Fruit fly (Drosophila melanogaster) whole organism, embryonic: ENCODE data around the gene CG7879.

ENCODE experiments used
- CG10267 ChIP-seq: fragments of 200-800 bp; sonication (Bioruptor generic); optimal IDR thresholded peaks from 2 replicates; lab custom pipeline; 2018; ENCODE audit warnings: missing biosample characterization, mild to moderate bottlenecking, missing genetic modification characterization, moderate library complexity
- CG10431 ChIP-seq: fragments of 200-800 bp; sonication (Bioruptor generic); optimal IDR thresholded peaks from 3 replicates; lab custom pipeline; 2018; ENCODE audit warnings: missing biosample characterization, mild to moderate bottlenecking, missing genetic modification characterization
- CG13894 ChIP-seq: fragments of 200-800 bp; sonication (Bioruptor generic); optimal IDR thresholded peaks from 3 replicates; lab custom pipeline; 2018; ENCODE audit warnings: missing biosample characterization, mild to moderate bottlenecking, missing genetic modification characterization, moderate library complexity
- CG14014 ChIP-seq: fragments of 200-800 bp; sonication (Bioruptor generic); IDR thresholded peaks from 2 replicates; pipeline ENCODE4 v1.3.6; 2022; ENCODE audit warnings: missing biosample characterization, missing genetic modification characterization
- CG14860 ChIP-seq: fragments of 200-800 bp; sonication (Bioruptor generic); IDR thresholded peaks from 3 replicates; pipeline ENCODE4 v1.3.6; 2022; ENCODE audit warnings: missing biosample characterization, missing genetic modification characterization; ENCODE audit not compliant: partially characterized antibody
- CG15479 ChIP-seq: fragments of 200-800 bp; sonication (Bioruptor generic); optimal IDR thresholded peaks from 3 replicates; lab custom pipeline; 2019; ENCODE audit warnings: missing biosample characterization, mild to moderate bottlenecking, missing genetic modification characterization, moderate library complexity
- CG18764 ChIP-seq: fragments of 200-800 bp; sonication (Bioruptor generic); optimal IDR thresholded peaks from 3 replicates; lab custom pipeline; 2016; ENCODE audit warnings: missing biosample characterization, missing genetic modification characterization
- CG2678 ChIP-seq: fragments of 200-800 bp; sonication (Bioruptor generic); optimal IDR thresholded peaks from 3 replicates; lab custom pipeline; 2019; ENCODE audit warnings: missing biosample characterization, mild to moderate bottlenecking, missing genetic modification characterization, moderate library complexity
- CG30020 ChIP-seq: fragments of 200-800 bp; optimal IDR thresholded peaks from 2 replicates; lab custom pipeline; 2019; ENCODE audit warnings: missing biosample characterization, mild to moderate bottlenecking, missing genetic modification characterization, moderate library complexity
- CG3163 ChIP-seq: fragments of 200-800 bp; sonication (Bioruptor generic); optimal IDR thresholded peaks from 3 replicates; lab custom pipeline; 2016; ENCODE audit warnings: missing biosample characterization, missing genetic modification characterization
- CG3281 ChIP-seq: fragments of 200-800 bp; sonication (Bioruptor generic); optimal IDR thresholded peaks from 3 replicates; lab custom pipeline; 2017; ENCODE audit warnings: missing biosample characterization, mild to moderate bottlenecking, missing genetic modification characterization
- CG33557 ChIP-seq: fragments of 200-800 bp; sonication (Bioruptor generic); optimal IDR thresholded peaks from 2 replicates; lab custom pipeline; 2019; ENCODE audit warnings: missing biosample characterization, mild to moderate bottlenecking, missing genetic modification characterization, moderate library complexity
- CG6791 ChIP-seq: fragments of 200-800 bp; sonication (Bioruptor generic); IDR thresholded peaks from 3 replicates; pipeline ENCODE4 v1.3.6; 2022; ENCODE audit warnings: missing biosample characterization, missing genetic modification characterization; ENCODE audit not compliant: partially characterized antibody
- CG7556 ChIP-seq: fragments of 200-800 bp; sonication (Bioruptor generic); optimal IDR thresholded peaks from 2 replicates; lab custom pipeline; 2017; ENCODE audit warnings: missing biosample characterization, mild to moderate bottlenecking, missing genetic modification characterization
- CG7987 ChIP-seq: fragments of 200-800 bp; sonication (Bioruptor generic); optimal IDR thresholded peaks from 2 replicates; lab custom pipeline; 2018; ENCODE audit warnings: missing biosample characterization, mild to moderate bottlenecking, missing genetic modification characterization, moderate library complexity
- CG8359 ChIP-seq: fragments of 200-800 bp; sonication (Bioruptor generic); optimal IDR thresholded peaks from 2 replicates; lab custom pipeline; 2017; ENCODE audit warnings: missing biosample characterization, mild to moderate bottlenecking, missing genetic modification characterization, borderline replicate concordance
- CG8924 ChIP-seq: fragments of 200-800 bp; optimal IDR thresholded peaks from 3 replicates; lab custom pipeline; 2019; ENCODE audit warnings: missing biosample characterization, mild to moderate bottlenecking, missing genetic modification characterization, moderate library complexity
- CG9727 ChIP-seq: fragments of 200-800 bp; sonication (Bioruptor generic); optimal IDR thresholded peaks from 3 replicates; lab custom pipeline; 2017; ENCODE audit warnings: missing biosample characterization, mild to moderate bottlenecking, missing genetic modification characterization
- CTCF ChIP-seq: fragments of 200-800 bp; sonication (Bioruptor generic); optimal IDR thresholded peaks from 2 replicates; lab custom pipeline; 2017; ENCODE audit warnings: missing biosample characterization, mild to moderate bottlenecking, missing genetic modification characterization, moderate library complexity
- Eip74EF ChIP-seq, 2 experiments: fragments of 200-800 bp in 1 of 2; fragments of >200 bp in 1 of 2; sonication (Bioruptor generic) in 1 of 2; optimal IDR thresholded peaks; 2 replicates each; lab custom pipeline; 2017 to 2019; ENCODE audit warnings: missing biosample characterization in 2 of 2, missing genetic modification characterization in 2 of 2, mild to moderate bottlenecking in 1 of 2, moderate library complexity in 1 of 2
- Lhr ChIP-seq: fragments of 200-800 bp; sonication (Bioruptor generic); optimal IDR thresholded peaks from 3 replicates; lab custom pipeline; 2017; ENCODE audit warnings: mild to moderate bottlenecking, missing biosample characterization, missing genetic modification reagents, missing genetic modification characterization
- NC2α ChIP-seq: fragments of 200-800 bp; sonication (Bioruptor generic); optimal IDR thresholded peaks from 2 replicates; lab custom pipeline; 2016; ENCODE audit warnings: missing biosample characterization, missing genetic modification characterization
- Opbp ChIP-seq: fragments of 200-800 bp; sonication (Bioruptor generic); IDR thresholded peaks from 3 replicates; pipeline ENCODE4 v1.3.6; 2022; ENCODE audit warnings: missing biosample characterization, missing genetic modification characterization; ENCODE audit not compliant: partially characterized antibody
- Ptx1 ChIP-seq: fragments of 200-800 bp; sonication (Bioruptor generic); IDR thresholded peaks from 2 replicates; pipeline ENCODE4 v1.3.6; 2022; ENCODE audit warnings: missing biosample characterization, missing genetic modification characterization
- Side ChIP-seq: fragments of 200-800 bp; sonication (Bioruptor generic); optimal IDR thresholded peaks from 2 replicates; lab custom pipeline; 2016; ENCODE audit warnings: missing biosample characterization, missing genetic modification characterization
- Six4 ChIP-seq: fragments of 200-800 bp; sonication (Bioruptor generic); optimal IDR thresholded peaks from 2 replicates; lab custom pipeline; 2016; ENCODE audit warnings: missing biosample characterization, missing genetic modification characterization
- bab2 ChIP-seq: fragments of 200-800 bp; sonication (Bioruptor generic); optimal IDR thresholded peaks from 2 replicates; lab custom pipeline; 2016; ENCODE audit warnings: missing biosample characterization, missing genetic modification characterization
- cad ChIP-seq: fragments of >200 bp; optimal IDR thresholded peaks from 2 replicates; lab custom pipeline; 2017; ENCODE audit warnings: missing biosample characterization, missing genetic modification characterization
- caup ChIP-seq: fragments of 200-800 bp; sonication (Bioruptor generic); optimal IDR thresholded peaks from 3 replicates; lab custom pipeline; 2017; ENCODE audit warnings: missing biosample characterization, mild to moderate bottlenecking, missing genetic modification characterization, moderate library complexity; ENCODE audit not compliant: severe bottlenecking
- chif ChIP-seq, 2 experiments: fragments of 200-800 bp; sonication (Bioruptor generic); optimal IDR thresholded peaks; 3 replicates each; lab custom pipeline; 2016; ENCODE audit warnings: missing biosample characterization in 2 of 2, missing genetic modification characterization in 2 of 2
- corto ChIP-seq: fragments of 200-800 bp; sonication (Bioruptor generic); optimal IDR thresholded peaks from 2 replicates; lab custom pipeline; 2016; ENCODE audit warnings: missing biosample characterization, mild to moderate bottlenecking, missing genetic modification characterization, moderate library complexity
- danr ChIP-seq: fragments of 200-800 bp; sonication (Bioruptor generic); IDR thresholded peaks from 2 replicates; pipeline ENCODE4 v1.3.6; 2022; ENCODE audit warnings: missing biosample characterization, missing genetic modification characterization
- dpn ChIP-seq, 2 experiments: fragments of 200-800 bp; sonication (Bioruptor generic); optimal IDR thresholded peaks; 3 replicates each; lab custom pipeline; 2016; ENCODE audit warnings: missing biosample characterization in 2 of 2, missing genetic modification characterization in 2 of 2
- ewg ChIP-seq: fragments of 200-800 bp; sonication (Bioruptor generic); optimal IDR thresholded peaks from 3 replicates; lab custom pipeline; 2017; ENCODE audit warnings: mild to moderate bottlenecking, missing biosample characterization, missing genetic modification reagents, missing genetic modification characterization
- eyg ChIP-seq: fragments of 200-800 bp; sonication (Bioruptor generic); optimal IDR thresholded peaks from 3 replicates; lab custom pipeline; 2016; ENCODE audit warnings: missing biosample characterization, missing genetic modification characterization
- fru ChIP-seq: fragments of >200 bp; optimal IDR thresholded peaks from 2 replicates; lab custom pipeline; 2017
- gro ChIP-seq: fragments of 200-800 bp; sonication (Bioruptor generic); optimal IDR thresholded peaks from 2 replicates; lab custom pipeline; 2016; ENCODE audit warnings: missing biosample characterization, missing genetic modification characterization
- ham ChIP-seq: fragments of 200-800 bp; sonication (Bioruptor generic); IDR thresholded peaks from 2 replicates; pipeline ENCODE4 v1.3.6; 2022; ENCODE audit warnings: missing biosample characterization, missing genetic modification characterization
- knrl ChIP-seq: fragments of 200-800 bp; sonication (Bioruptor generic); IDR thresholded peaks from 3 replicates; pipeline ENCODE4 v1.3.6; 2022; ENCODE audit warnings: missing biosample characterization, missing genetic modification characterization; ENCODE audit not compliant: partially characterized antibody
- nerfin-2 ChIP-seq: fragments of 200-800 bp; sonication (Bioruptor generic); IDR thresholded peaks from 2 replicates; pipeline ENCODE4 v1.3.6; 2022; ENCODE audit warnings: missing biosample characterization, missing genetic modification characterization; ENCODE audit not compliant: partially characterized antibody
- nom ChIP-seq: fragments of 200-800 bp; sonication (Bioruptor generic); optimal IDR thresholded peaks from 2 replicates; lab custom pipeline; 2017; ENCODE audit warnings: missing biosample characterization, missing genetic modification characterization, mild to moderate bottlenecking, moderate library complexity, missing genetic modification reagents
- oc ChIP-seq: fragments of 200-800 bp; sonication (Bioruptor generic); optimal IDR thresholded peaks from 2 replicates; lab custom pipeline; 2018; ENCODE audit warnings: missing biosample characterization, mild to moderate bottlenecking, missing genetic modification characterization, moderate library complexity
- pfk ChIP-seq: fragments of 200-800 bp; sonication (Bioruptor generic); optimal IDR thresholded peaks from 2 replicates; lab custom pipeline; 2018; ENCODE audit warnings: missing biosample characterization, mild to moderate bottlenecking, missing genetic modification characterization, moderate library complexity
- rib ChIP-seq: fragments of 200-800 bp; sonication (Bioruptor generic); IDR thresholded peaks from 2 replicates; pipeline ENCODE4 v1.3.6; 2022; ENCODE audit warnings: missing biosample characterization, missing genetic modification characterization
- sens-2 ChIP-seq: fragments of 200-800 bp; sonication (Bioruptor generic); IDR thresholded peaks from 2 replicates; pipeline ENCODE4 v1.3.6; 2022; ENCODE audit warnings: missing biosample characterization, missing genetic modification characterization
- vvl ChIP-seq: fragments of 200-800 bp; sonication (Bioruptor generic); IDR thresholded peaks from 2 replicates; pipeline ENCODE4 v1.3.6; 2022; ENCODE audit warnings: missing biosample characterization, missing genetic modification characterization
- wek ChIP-seq: fragments of 200-800 bp; sonication (Bioruptor generic); optimal IDR thresholded peaks from 3 replicates; lab custom pipeline; 2018; ENCODE audit warnings: missing biosample characterization, mild to moderate bottlenecking, missing genetic modification characterization, moderate library complexity
- yki ChIP-seq: fragments of >200 bp; optimal IDR thresholded peaks from 3 replicates; lab custom pipeline; 2018
- z ChIP-seq: fragments of 200-800 bp; sonication (Bioruptor generic); IDR thresholded peaks from 3 replicates; pipeline ENCODE4 v1.3.6; 2022; ENCODE audit warnings: missing biosample characterization, missing genetic modification characterization

The CG7879 gene

dm6 chr3L:1546349-1547116 is 21.9 kb downstream of the CG7879 start (continued):
- 0 out of 3 replicates have a peak, but pooled peaks have one; percentile 14 for TF ChIP-seq CG6791 (GFP tag; lab: Robert Waterston, UW)
- no peak for TF ChIP-seq Six4 (GFP tag; lab: Kevin White, UChicago)
- peak; percentile 43 for TF ChIP-seq CG7987 (GFP tag; lab: Kevin White, UChicago)
- TF ChIP-seq corto (GFP tag; lab: Kevin White, UChicago), result no peak
- TF ChIP-seq chif (GFP tag; optimal IDR thresholded peaks at IDR 0.05; lab: Kevin White, UChicago), result no peak
- no peak; the same call in 2 of the 3 replicates for TF ChIP-seq Opbp
- no peak for TF ChIP-seq CG33557 (GFP tag; lab: Kevin White, UChicago)
- no peak for TF ChIP-seq wek
- no peak for TF ChIP-seq caup (GFP tag; lab: Kevin White, UChicago)
- TF ChIP-seq CTCF (GFP tag; lab: Kevin White, UChicago), result peak; percentile 29
- TF ChIP-seq Ptx1 (GFP tag; lab: Robert Waterston, UW), result no peak
- TF ChIP-seq CG2678 (tag; lab: Kevin White, UChicago), result peak; percentile 0
- no peak for TF ChIP-seq Side (GFP tag; lab: Kevin White, UChicago)
- TF ChIP-seq eyg (GFP tag; lab: Kevin White, UChicago), result no peak
- TF ChIP-seq nerfin-2 (GFP tag; lab: Robert Waterston, UW), result no peak
- no peak for TF ChIP-seq yki (lab: Kevin White, UChicago)
- no peak for TF ChIP-seq CG8359 (GFP tag; lab: Kevin White, UChicago)
- TF ChIP-seq Eip74EF (GFP tag; optimal IDR thresholded peaks at IDR 0.05; lab: Kevin White, UChicago), result no peak
- peak; percentile 71 for TF ChIP-seq nom (GFP tag; lab: Kevin White, UChicago)
- TF ChIP-seq pfk (GFP tag; lab: Kevin White, UChicago), result peak; percentile 27
- TF ChIP-seq fru, result no peak
- no peak for TF ChIP-seq CG30020
- TF ChIP-seq oc, result no peak
- TF ChIP-seq ham (GFP tag; lab: Robert Waterston, UW), result no peak
- TF ChIP-seq cad (GFP tag; lab: Kevin White, UChicago), result no peak
- TF ChIP-seq z (GFP tag; lab: Robert Waterston, UW), result no peak
- no peak for TF ChIP-seq NC2α (GFP tag; lab: Kevin White, UChicago)
- TF ChIP-seq CG14860 (GFP tag; lab: Robert Waterston, UW), result no peak
- TF ChIP-seq CG7556, result no peak
- TF ChIP-seq bab2 (GFP tag; lab: Kevin White, UChicago), result no peak
- TF ChIP-seq CG8924 (tag; lab: Kevin White, UChicago), result no peak
- no peak for TF ChIP-seq dpn (GFP tag; optimal IDR thresholded peaks at IDR 0.05; lab: Kevin White, UChicago)
- no peak for TF ChIP-seq gro (GFP tag; lab: Kevin White, UChicago)
- no peak for TF ChIP-seq ewg
- TF ChIP-seq CG13894 (tag; lab: Kevin White, UChicago), result no peak
- no peak for TF ChIP-seq CG3163
- TF ChIP-seq Lhr (GFP tag; lab: Kevin White, UChicago), result no peak
- 0 out of 2 replicates have a peak, but pooled peaks have one; percentile 5 for TF ChIP-seq sens-2 (GFP tag; lab: Robert Waterston, UW)
- TF ChIP-seq CG9727 (GFP tag; lab: Kevin White, UChicago), result peak; percentile 47
- no peak for TF ChIP-seq CG3281 (GFP tag; lab: Kevin White, UChicago)
- TF ChIP-seq danr (GFP tag; lab: Robert Waterston, UW), result no peak
- TF ChIP-seq CG10267, result no peak
- peak; percentile 52 for TF ChIP-seq CG15479 (GFP tag; lab: Kevin White, UChicago)
- no peak for TF ChIP-seq CG10431
- TF ChIP-seq knrl (GFP tag; lab: Robert Waterston, UW), result no peak
- 0 out of 2 replicates have a peak, but pooled peaks have one; percentile 21 for TF ChIP-seq vvl (GFP tag; lab: Robert Waterston, UW)
- peak; percentile 50; the same call in 1 of the 2 replicates for TF ChIP-seq rib
- TF ChIP-seq CG14014 (GFP tag; lab: Robert Waterston, UW), result 0 out of 2 replicates have a peak, but pooled peaks have one; percentile 5
- no peak for TF ChIP-seq CG18764
